1 fruit fly cellular context compared by ENCODE assay signal in genomic region chr3R:6112252-6112995, dm6.
TF ChIP-seq lines count a peak whose summit lies in the region.

TSS of gene Obp83g (minus strand) at chr3R:6112302.

TF ChIP-seq in whole organism, embryonic, 481 proteins besides CTCF, POLR2A, EP300 and RAD21 (continued from another document and continues in another):
- no peak for TF ChIP-seq kay (GFP tag; optimal IDR thresholded peaks at IDR 0.05; lab: Kevin White, UChicago)
- no peak for TF ChIP-seq Dll (GFP tag; IDR thresholded peaks at IDR 0.05; lab: Robert Waterston, UW; ENCODE audit: partially characterized antibody)
- no peak for TF ChIP-seq CG12299 (tag; optimal IDR thresholded peaks at IDR 0.05; lab: Kevin White, UChicago)
- no peak for TF ChIP-seq CG18476 (GFP tag; optimal IDR thresholded peaks at IDR 0.05; lab: Kevin White, UChicago)
- TF ChIP-seq ham (GFP tag; IDR thresholded peaks at IDR 0.05; lab: Robert Waterston, UW) = no peak
- no peak for TF ChIP-seq CG2199 (GFP tag; IDR thresholded peaks at IDR 0.05; lab: Robert Waterston, UW)
- TF ChIP-seq Opbp (GFP tag; IDR thresholded peaks at IDR 0.05; lab: Robert Waterston, UW; ENCODE audit: partially characterized antibody) = no peak
- TF ChIP-seq dpn (GFP tag; optimal IDR thresholded peaks at IDR 0.05; lab: Kevin White, UChicago) = peak in 1 of 2 experiments; percentile 46
- no peak for TF ChIP-seq Dbx (GFP tag; IDR thresholded peaks at IDR 0.05; lab: Robert Waterston, UW)
- TF ChIP-seq ttk (GFP tag; IDR thresholded peaks at IDR 0.05; lab: Robert Waterston, UW) = peak; percentile 42; the same call in 1 of the 2 replicates
- peak; percentile 48 for TF ChIP-seq org-1 (GFP tag; optimal IDR thresholded peaks at IDR 0.05; lab: Kevin White, UChicago)
- TF ChIP-seq gsb-n (tag; optimal IDR thresholded peaks at IDR 0.05; lab: Kevin White, UChicago) = no peak
- no peak for TF ChIP-seq CG8944 (GFP tag; optimal IDR thresholded peaks at IDR 0.05; lab: Kevin White, UChicago)
- TF ChIP-seq Adf1 (GFP tag; IDR thresholded peaks at IDR 0.05; lab: Robert Waterston, UW) = peak; percentile 67
- TF ChIP-seq Sry-δ (GFP tag; optimal IDR thresholded peaks at IDR 0.05; lab: Kevin White, UChicago) = no peak
- no peak for TF ChIP-seq CG11093 (GFP tag; IDR thresholded peaks at IDR 0.05; lab: Robert Waterston, UW)
- TF ChIP-seq al (GFP tag; IDR thresholded peaks at IDR 0.05; lab: Robert Waterston, UW) = peak; percentile 44
- TF ChIP-seq lab (GFP tag; optimal IDR thresholded peaks at IDR 0.05; lab: Kevin White, UChicago) = peak; percentile 65
- TF ChIP-seq CG6175 (GFP tag; IDR thresholded peaks at IDR 0.05; lab: Robert Waterston, UW) = peak; percentile 93
- no peak for TF ChIP-seq CG3838 (GFP tag; optimal IDR thresholded peaks at IDR 0.05; lab: Kevin White, UChicago)
- TF ChIP-seq az2 (GFP tag; optimal IDR thresholded peaks at IDR 0.05; lab: Kevin White, UChicago) = peak; percentile 10
- TF ChIP-seq esg (GFP tag; conservative IDR thresholded peaks at IDR 0.05; lab: Robert Waterston, UW) = no peak
- peak; percentile 18 for TF ChIP-seq CG9727 (GFP tag; optimal IDR thresholded peaks at IDR 0.05; lab: Kevin White, UChicago)
- TF ChIP-seq cas (GFP tag; IDR thresholded peaks at IDR 0.05; lab: Robert Waterston, UW) = no peak
- peak; percentile 21; the same call in 1 of the 2 replicates for TF ChIP-seq E2f2 (GFP tag; IDR thresholded peaks at IDR 0.05; lab: Robert Waterston, UW)
- TF ChIP-seq cato (GFP tag; optimal IDR thresholded peaks at IDR 0.05; lab: Kevin White, UChicago; ENCODE audit: borderline replicate concordance) = no peak
- no peak for TF ChIP-seq CG8089 (GFP tag; optimal IDR thresholded peaks at IDR 0.05; lab: Kevin White, UChicago)
- no peak for TF ChIP-seq CG4282 (GFP tag; optimal IDR thresholded peaks at IDR 0.05; lab: Kevin White, UChicago)
- TF ChIP-seq CG3995 (GFP tag; optimal IDR thresholded peaks at IDR 0.05; lab: Kevin White, UChicago) = no peak
- TF ChIP-seq hth (optimal IDR thresholded peaks at IDR 0.05; lab: Kevin White, UChicago) = no peak
- TF ChIP-seq sim (GFP tag; IDR thresholded peaks at IDR 0.05; lab: Robert Waterston, UW) = no peak
- peak; percentile 89 for TF ChIP-seq grau (tag; optimal IDR thresholded peaks at IDR 0.05; lab: Kevin White, UChicago)
- TF ChIP-seq CG10959 (GFP tag; IDR thresholded peaks at IDR 0.05; lab: Robert Waterston, UW) = no peak
- TF ChIP-seq CG14441 (GFP tag; IDR thresholded peaks at IDR 0.05; lab: Robert Waterston, UW) = no peak
- no peak for TF ChIP-seq ara (GFP tag; IDR thresholded peaks at IDR 0.05; lab: Robert Waterston, UW)
- no peak for TF ChIP-seq ssp (GFP tag; IDR thresholded peaks at IDR 0.05; lab: Robert Waterston, UW)
- no peak for TF ChIP-seq oc (tag; optimal IDR thresholded peaks at IDR 0.05; lab: Kevin White, UChicago)
- TF ChIP-seq CG17359 (tag; optimal IDR thresholded peaks at IDR 0.05; lab: Kevin White, UChicago) = peak; percentile 49
- TF ChIP-seq CG4730 (GFP tag; IDR thresholded peaks at IDR 0.05; lab: Robert Waterston, UW) = peak; percentile 40; the same call in 1 of the 2 replicates
- 0 out of 2 replicates have a peak, but pooled peaks have one; percentile 7 for TF ChIP-seq Oaz (GFP tag; IDR thresholded peaks at IDR 0.05; lab: Robert Waterston, UW)
- TF ChIP-seq Rfx (GFP tag; IDR thresholded peaks at IDR 0.05; lab: Robert Waterston, UW) = peak; percentile 66
- peak; percentile 33; the same call in 1 of the 2 replicates for TF ChIP-seq vvl (GFP tag; IDR thresholded peaks at IDR 0.05; lab: Robert Waterston, UW)
- peak; percentile 64 for TF ChIP-seq CoRest (tag; optimal IDR thresholded peaks at IDR 0.05; lab: Kevin White, UChicago)
- TF ChIP-seq CG8478 (optimal IDR thresholded peaks at IDR 0.05; lab: Kevin White, UChicago) = no peak
- TF ChIP-seq grn (GFP tag; optimal IDR thresholded peaks at IDR 0.05; lab: Kevin White, UChicago) = no peak
- TF ChIP-seq CG8924 (tag; optimal IDR thresholded peaks at IDR 0.05; lab: Kevin White, UChicago) = peak; percentile 38
- TF ChIP-seq nerfin-1 (tag; optimal IDR thresholded peaks at IDR 0.05; lab: Kevin White, UChicago) = no peak
- TF ChIP-seq CG12769 (tag; optimal IDR thresholded peaks at IDR 0.05; lab: Kevin White, UChicago) = peak; percentile 64
- TF ChIP-seq CG3407 (GFP tag; optimal IDR thresholded peaks at IDR 0.05; lab: Kevin White, UChicago) = no peak
- no peak for TF ChIP-seq NK7.1 (GFP tag; optimal IDR thresholded peaks at IDR 0.05; lab: Kevin White, UChicago)
- peak; percentile 70 for TF ChIP-seq CG2120 (GFP tag; optimal IDR thresholded peaks at IDR 0.05; lab: Kevin White, UChicago)
- no peak for TF ChIP-seq Spps (tag; optimal IDR thresholded peaks at IDR 0.05; lab: Kevin White, UChicago)
- TF ChIP-seq D19A (tag; optimal IDR thresholded peaks at IDR 0.05; lab: Kevin White, UChicago) = peak; percentile 12
- TF ChIP-seq Gug (GFP tag; IDR thresholded peaks at IDR 0.05; lab: Robert Waterston, UW) = 0 out of 4 replicates have a peak, but pooled peaks have one; percentile 23
- TF ChIP-seq dmrt99B (tag; optimal IDR thresholded peaks at IDR 0.05; lab: Kevin White, UChicago) = peak; percentile 71
- TF ChIP-seq TFAM (GFP tag; optimal IDR thresholded peaks at IDR 0.05; lab: Kevin White, UChicago) = no peak
- no peak for TF ChIP-seq en (GFP tag; optimal IDR thresholded peaks at IDR 0.05; lab: Kevin White, UChicago)
- no peak for TF ChIP-seq eyg (GFP tag; optimal IDR thresholded peaks at IDR 0.05; lab: Kevin White, UChicago)
- no peak for TF ChIP-seq Lhr (GFP tag; optimal IDR thresholded peaks at IDR 0.05; lab: Kevin White, UChicago)
- TF ChIP-seq sug (tag; optimal IDR thresholded peaks at IDR 0.05; lab: Kevin White, UChicago) = peak; percentile 55
- no peak for TF ChIP-seq CG1792 (GFP tag; optimal IDR thresholded peaks at IDR 0.05; lab: Kevin White, UChicago)
- 0 out of 2 replicates have a peak, but pooled peaks have one; percentile 26 for TF ChIP-seq Ada2b (GFP tag; IDR thresholded peaks at IDR 0.05; lab: Robert Waterston, UW)
- no peak for TF ChIP-seq Aef1 (GFP tag; IDR thresholded peaks at IDR 0.05; lab: Robert Waterston, UW)
- TF ChIP-seq CG18011 (GFP tag; optimal IDR thresholded peaks at IDR 0.05; lab: Kevin White, UChicago) = no peak
- 0 out of 3 replicates have a peak, but pooled peaks have one; percentile 26 for TF ChIP-seq ase (GFP tag; IDR thresholded peaks at IDR 0.05; lab: Robert Waterston, UW)
- TF ChIP-seq CG13424 (tag; optimal IDR thresholded peaks at IDR 0.05; lab: Kevin White, UChicago) = peak; percentile 60
- TF ChIP-seq CG42726 (GFP tag; IDR thresholded peaks at IDR 0.05; lab: Robert Waterston, UW; ENCODE audit: partially characterized antibody) = no peak
- no peak for TF ChIP-seq hbn (GFP tag; IDR thresholded peaks at IDR 0.05; lab: Robert Waterston, UW; ENCODE audit: partially characterized antibody)
- no peak for TF ChIP-seq dimm (GFP tag; IDR thresholded peaks at IDR 0.05; lab: Robert Waterston, UW)
- TF ChIP-seq CG7745 (tag; optimal IDR thresholded peaks at IDR 0.05; lab: Kevin White, UChicago) = no peak
- peak; percentile 47 for TF ChIP-seq Sox102F (GFP tag; optimal IDR thresholded peaks at IDR 0.05; lab: Kevin White, UChicago)
- TF ChIP-seq unpg (GFP tag; optimal IDR thresholded peaks at IDR 0.05; lab: Kevin White, UChicago) = peak; percentile 35
- TF ChIP-seq Six4 (GFP tag; optimal IDR thresholded peaks at IDR 0.05; lab: Kevin White, UChicago) = no peak
- TF ChIP-seq HLHmδ (GFP tag; optimal IDR thresholded peaks at IDR 0.05; lab: Kevin White, UChicago) = no peak
- TF ChIP-seq Dek (tag; optimal IDR thresholded peaks at IDR 0.05; lab: Kevin White, UChicago) = peak; percentile 26
- TF ChIP-seq Oli (tag; optimal IDR thresholded peaks at IDR 0.05; lab: Kevin White, UChicago) = peak; percentile 54
- TF ChIP-seq CG17186 (GFP tag; optimal IDR thresholded peaks at IDR 0.05; lab: Kevin White, UChicago) = no peak
- no peak for TF ChIP-seq fd64A (GFP tag; optimal IDR thresholded peaks at IDR 0.05; lab: Kevin White, UChicago)
- TF ChIP-seq CG32532 (GFP tag; IDR thresholded peaks at IDR 0.05; lab: Robert Waterston, UW) = peak; percentile 53; the same call in 1 of the 2 replicates
- TF ChIP-seq Xrp1 (GFP tag; IDR thresholded peaks at IDR 0.05; lab: Robert Waterston, UW) = no peak
- peak in 1 of 2 experiments; percentile 50 for TF ChIP-seq bsh (GFP tag; optimal IDR thresholded peaks at IDR 0.05; lab: Kevin White, UChicago)
- peak; percentile 32 for TF ChIP-seq Fer1 (GFP tag; optimal IDR thresholded peaks at IDR 0.05; lab: Kevin White, UChicago)
- TF ChIP-seq ftz-f1 (GFP tag; optimal IDR thresholded peaks at IDR 0.05; lab: Kevin White, UChicago) = no peak
- peak in 1 of 2 experiments; percentile 41 for TF ChIP-seq eve (GFP tag; optimal IDR thresholded peaks at IDR 0.05; lab: Kevin White, UChicago)
- TF ChIP-seq maf-S (GFP tag; optimal IDR thresholded peaks at IDR 0.05; lab: Kevin White, UChicago) = no peak
- TF ChIP-seq gfzf (GFP tag; optimal IDR thresholded peaks at IDR 0.05; lab: Kevin White, UChicago) = no peak
- no peak for TF ChIP-seq CG31365 (tag; optimal IDR thresholded peaks at IDR 0.05; lab: Kevin White, UChicago)
- no peak for TF ChIP-seq sna (GFP tag; IDR thresholded peaks at IDR 0.05; lab: Robert Waterston, UW; ENCODE audit: partially characterized antibody)
- TF ChIP-seq CG6654 (GFP tag; optimal IDR thresholded peaks at IDR 0.05; lab: Kevin White, UChicago) = no peak
- TF ChIP-seq ems (GFP tag; optimal IDR thresholded peaks at IDR 0.05; lab: Kevin White, UChicago) = no peak
- no peak for TF ChIP-seq B-H1 (GFP tag; IDR thresholded peaks at IDR 0.05; lab: Robert Waterston, UW)
- 0 out of 2 replicates have a peak, but pooled peaks have one; percentile 16 for TF ChIP-seq Rx (GFP tag; IDR thresholded peaks at IDR 0.05; lab: Robert Waterston, UW)
- no peak for TF ChIP-seq shn (GFP tag; optimal IDR thresholded peaks at IDR 0.05; lab: Kevin White, UChicago)
- peak; percentile 53 for TF ChIP-seq CG30403 (GFP tag; optimal IDR thresholded peaks at IDR 0.05; lab: Kevin White, UChicago)
- TF ChIP-seq wor (GFP tag; IDR thresholded peaks at IDR 0.05; lab: Robert Waterston, UW) = peak; percentile 18; the same call in 1 of the 2 replicates
- TF ChIP-seq Xbp1 (GFP tag; optimal IDR thresholded peaks at IDR 0.05; lab: Kevin White, UChicago) = peak; percentile 29
- TF ChIP-seq Tbp (GFP tag; optimal IDR thresholded peaks at IDR 0.05; lab: Kevin White, UChicago) = no peak
- no peak for TF ChIP-seq CG1529 (GFP tag; optimal IDR thresholded peaks at IDR 0.05; lab: Kevin White, UChicago)
- TF ChIP-seq CG2875 (GFP tag; optimal IDR thresholded peaks at IDR 0.05; lab: Kevin White, UChicago) = no peak
- TF ChIP-seq Ravus (GFP tag; IDR thresholded peaks at IDR 0.05; lab: Robert Waterston, UW) = no peak
- TF ChIP-seq CG18262 (tag; optimal IDR thresholded peaks at IDR 0.05; lab: Kevin White, UChicago) = peak; percentile 37
- peak; percentile 36 for TF ChIP-seq HLH54F (GFP tag; optimal IDR thresholded peaks at IDR 0.05; lab: Kevin White, UChicago)
- no peak for TF ChIP-seq hkb (optimal IDR thresholded peaks at IDR 0.05; lab: Kevin White, UChicago)
- TF ChIP-seq hkb (GFP tag; IDR thresholded peaks at IDR 0.05; lab: Robert Waterston, UW) = no peak
- peak; percentile 73 for TF ChIP-seq slbo (GFP tag; IDR thresholded peaks at IDR 0.05; lab: Robert Waterston, UW)
- TF ChIP-seq CG10654 (GFP tag; optimal IDR thresholded peaks at IDR 0.05; lab: Kevin White, UChicago) = no peak
- TF ChIP-seq CG12391 (tag; optimal IDR thresholded peaks at IDR 0.05; lab: Kevin White, UChicago) = peak; percentile 33
- no peak for TF ChIP-seq ab (GFP tag; optimal IDR thresholded peaks at IDR 0.05; lab: Kevin White, UChicago)
- TF ChIP-seq slp2 (GFP tag; optimal IDR thresholded peaks at IDR 0.05; lab: Kevin White, UChicago) = no peak
- TF ChIP-seq dysf (GFP tag; IDR thresholded peaks at IDR 0.05; lab: Robert Waterston, UW) = peak; percentile 73
- no peak for TF ChIP-seq CG12942 (GFP tag; optimal IDR thresholded peaks at IDR 0.05; lab: Kevin White, UChicago)
- no peak for TF ChIP-seq so (GFP tag; IDR thresholded peaks at IDR 0.05; lab: Robert Waterston, UW)
- TF ChIP-seq Taf1 (GFP tag; IDR thresholded peaks at IDR 0.05; lab: Robert Waterston, UW) = no peak
- TF ChIP-seq stwl (tag; optimal IDR thresholded peaks at IDR 0.05; lab: Kevin White, UChicago) = no peak
- no peak for TF ChIP-seq Scr (GFP tag; IDR thresholded peaks at IDR 0.05; lab: Robert Waterston, UW; ENCODE audit: partially characterized antibody)
- TF ChIP-seq BEAF-32 (GFP tag; optimal IDR thresholded peaks at IDR 0.05; lab: Kevin White, UChicago) = no peak
- peak; percentile 47 for TF ChIP-seq CG10147 (GFP tag; optimal IDR thresholded peaks at IDR 0.05; lab: Kevin White, UChicago)
- peak; percentile 43 for TF ChIP-seq NfI (GFP tag; optimal IDR thresholded peaks at IDR 0.05; lab: Kevin White, UChicago)
- TF ChIP-seq croc (GFP tag; conservative IDR thresholded peaks at IDR 0.05; lab: Robert Waterston, UW) = no peak; the same call in 2 of the 3 replicates
- no peak for TF ChIP-seq CG16863 (GFP tag; optimal IDR thresholded peaks at IDR 0.05; lab: Kevin White, UChicago)
- no peak for TF ChIP-seq Dfd (GFP tag; optimal IDR thresholded peaks at IDR 0.05; lab: Kevin White, UChicago)
- peak; percentile 3 for TF ChIP-seq lbe (GFP tag; optimal IDR thresholded peaks at IDR 0.05; lab: Kevin White, UChicago)
- no peak for TF ChIP-seq CG4424 (GFP tag; optimal IDR thresholded peaks at IDR 0.05; lab: Kevin White, UChicago)
- TF ChIP-seq crc (GFP tag; optimal IDR thresholded peaks at IDR 0.05; lab: Kevin White, UChicago) = no peak
- no peak for TF ChIP-seq insv (GFP tag; optimal IDR thresholded peaks at IDR 0.05; lab: Kevin White, UChicago)
- no peak for TF ChIP-seq CG15601 (tag; optimal IDR thresholded peaks at IDR 0.05; lab: Kevin White, UChicago)
- no peak for TF ChIP-seq stc (GFP tag; IDR thresholded peaks at IDR 0.05; lab: Robert Waterston, UW)
- peak; percentile 51 for TF ChIP-seq CG10543 (GFP tag; optimal IDR thresholded peaks at IDR 0.05; lab: Kevin White, UChicago)
- TF ChIP-seq dati (GFP tag; IDR thresholded peaks at IDR 0.05; lab: Robert Waterston, UW) = no peak
- peak; percentile 71 for TF ChIP-seq lmd (GFP tag; IDR thresholded peaks at IDR 0.05; lab: Robert Waterston, UW)
- no peak for TF ChIP-seq Eip74EF (GFP tag; optimal IDR thresholded peaks at IDR 0.05; lab: Kevin White, UChicago)
- peak; percentile 30 for TF ChIP-seq CG4328 (GFP tag; optimal IDR thresholded peaks at IDR 0.05; lab: Kevin White, UChicago)
- TF ChIP-seq pan (optimal IDR thresholded peaks at IDR 0.05; lab: Kevin White, UChicago) = no peak
- no peak for TF ChIP-seq pan (GFP tag; optimal IDR thresholded peaks at IDR 0.05 in 1 of 2, IDR thresholded peaks at IDR 0.05 in 1 of 2)
- TF ChIP-seq lilli (GFP tag; optimal IDR thresholded peaks at IDR 0.05; lab: Kevin White, UChicago) = peak; percentile 36
